Fruit fly (Drosophila melanogaster) whole organism, embryonic: ENCODE measurements around the gene CG31525.
A peak's percentile ranks its signal among the peaks of the same experiment; 100 is the strongest.

Experiments
- C15 ChIP-seq: fragments of 200-800 bp; sonication (Bioruptor generic); IDR thresholded peaks from 3 replicates; pipeline ENCODE4 v1.3.6; 2022; ENCODE audit warnings: missing biosample characterization, missing genetic modification characterization
- CG1024 ChIP-seq: fragments of 200-800 bp; sonication (Bioruptor generic); IDR thresholded peaks from 2 replicates; pipeline ENCODE4 v1.3.6; 2022; ENCODE audit warnings: missing biosample characterization, missing genetic modification characterization
- CG10321 ChIP-seq: fragments of 200-800 bp; sonication (Bioruptor generic); IDR thresholded peaks from 2 replicates; pipeline ENCODE4 v1.3.6; 2022; ENCODE audit warnings: missing biosample characterization, missing genetic modification characterization
- CG10543 ChIP-seq: fragments of 200-800 bp; sonication (Bioruptor generic); optimal IDR thresholded peaks from 3 replicates; lab custom pipeline; 2017; ENCODE audit warnings: missing biosample characterization, mild to moderate bottlenecking, missing genetic modification characterization, moderate library complexity
- CG10979 ChIP-seq: fragments of 200-800 bp; sonication (Bioruptor generic); optimal IDR thresholded peaks from 2 replicates; lab custom pipeline; 2018; ENCODE audit warnings: missing biosample characterization, mild to moderate bottlenecking, missing genetic modification characterization, moderate library complexity
- CG11085 ChIP-seq: fragments of 200-800 bp; sonication (Bioruptor generic); IDR thresholded peaks from 2 replicates; pipeline ENCODE4 v1.3.6; 2022; ENCODE audit warnings: missing biosample characterization, missing genetic modification characterization
- CG11093 ChIP-seq: fragments of 200-800 bp; sonication (Bioruptor generic); IDR thresholded peaks from 3 replicates; pipeline ENCODE4 v1.3.6; 2022; ENCODE audit warnings: missing biosample characterization, missing genetic modification characterization
- CG11504 ChIP-seq: fragments of 200-800 bp; sonication (Bioruptor generic); optimal IDR thresholded peaks from 3 replicates; lab custom pipeline; 2019; ENCODE audit warnings: missing biosample characterization, mild to moderate bottlenecking, missing genetic modification characterization, moderate library complexity
- CG16863 ChIP-seq: fragments of 200-800 bp; sonication (Bioruptor generic); optimal IDR thresholded peaks from 3 replicates; lab custom pipeline; 2016; ENCODE audit warnings: missing biosample characterization, missing genetic modification characterization
- CG1792 ChIP-seq: fragments of 200-800 bp; sonication (Bioruptor generic); optimal IDR thresholded peaks from 2 replicates; lab custom pipeline; 2016; ENCODE audit warnings: missing biosample characterization, missing genetic modification characterization
- CG2199 ChIP-seq: fragments of 200-800 bp; sonication (Bioruptor generic); IDR thresholded peaks from 3 replicates; pipeline ENCODE4 v1.3.6; 2022; ENCODE audit warnings: missing biosample characterization, missing genetic modification characterization
- CG32772 ChIP-seq: fragments of 200-800 bp; sonication (Bioruptor generic); IDR thresholded peaks from 2 replicates; pipeline ENCODE4 v1.3.6; 2022; ENCODE audit warnings: missing biosample characterization, missing genetic modification characterization
- CG4617 ChIP-seq: fragments of 200-800 bp; sonication (Bioruptor generic); optimal IDR thresholded peaks from 3 replicates; lab custom pipeline; 2016; ENCODE audit warnings: missing biosample characterization, missing genetic modification characterization, borderline replicate concordance
- CG6854 ChIP-seq: fragments of 200-800 bp; sonication (Bioruptor generic); optimal IDR thresholded peaks from 3 replicates; lab custom pipeline; 2017; ENCODE audit warnings: missing biosample characterization, mild to moderate bottlenecking, missing genetic modification characterization
- CG9876 ChIP-seq: fragments of 200-800 bp; sonication (Bioruptor generic); optimal IDR thresholded peaks from 2 replicates; lab custom pipeline; 2016; ENCODE audit warnings: missing biosample characterization, missing genetic modification characterization
- Dek ChIP-seq: fragments of 200-800 bp; sonication (Bioruptor generic); optimal IDR thresholded peaks from 3 replicates; lab custom pipeline; 2019; ENCODE audit warnings: missing biosample characterization, mild to moderate bottlenecking, missing genetic modification characterization, moderate library complexity
- Eip74EF ChIP-seq, 2 experiments: fragments of 200-800 bp in 1 of 2; fragments of >200 bp in 1 of 2; sonication (Bioruptor generic) in 1 of 2; optimal IDR thresholded peaks; 2 replicates each; lab custom pipeline; 2017 to 2019; ENCODE audit warnings: missing biosample characterization in 2 of 2, missing genetic modification characterization in 2 of 2, mild to moderate bottlenecking in 1 of 2, moderate library complexity in 1 of 2
- HmgZ ChIP-seq: fragments of 200-800 bp; sonication (Bioruptor generic); optimal IDR thresholded peaks from 2 replicates; lab custom pipeline; 2018; ENCODE audit warnings: missing biosample characterization, mild to moderate bottlenecking, missing genetic modification characterization
- Hr3 ChIP-seq: fragments of 200-800 bp; sonication (Bioruptor generic); optimal IDR thresholded peaks from 3 replicates; lab custom pipeline; 2016; ENCODE audit warnings: missing biosample characterization, missing genetic modification characterization
- MESR4 ChIP-seq: fragments of 200-800 bp; sonication (Bioruptor generic); optimal IDR thresholded peaks from 2 replicates; lab custom pipeline; 2018; ENCODE audit warnings: missing biosample characterization, mild to moderate bottlenecking, missing genetic modification characterization, moderate library complexity
- Mrtf ChIP-seq: fragments of 200-800 bp; sonication (Bioruptor generic); IDR thresholded peaks from 3 replicates; pipeline ENCODE4 v1.3.6; 2022; ENCODE audit warnings: missing biosample characterization, missing genetic modification characterization
- NC2β ChIP-seq: fragments of 200-800 bp; sonication (Bioruptor generic); optimal IDR thresholded peaks from 2 replicates; lab custom pipeline; 2016; ENCODE audit warnings: missing biosample characterization, missing genetic modification characterization
- Sry-β ChIP-seq: fragments of 200-800 bp; sonication (Bioruptor generic); optimal IDR thresholded peaks from 2 replicates; lab custom pipeline; 2018; ENCODE audit warnings: missing biosample characterization, mild to moderate bottlenecking, missing genetic modification characterization, moderate library complexity
- Stat92E ChIP-seq, 3 experiments: fragments of >200 bp in 2 of 3; fragments of 200-800 bp in 1 of 3; sonication (Bioruptor generic) in 1 of 3; optimal IDR thresholded peaks; 2 replicates each; lab custom pipeline; 2017 to 2019; ENCODE audit warnings: missing biosample characterization in 3 of 3, missing genetic modification characterization in 3 of 3, mild to moderate bottlenecking in 1 of 3, moderate library complexity in 1 of 3
- amos ChIP-seq: fragments of 200-800 bp; sonication (Bioruptor generic); IDR thresholded peaks from 2 replicates; pipeline ENCODE4 v1.3.6; 2022; ENCODE audit warnings: missing biosample characterization, missing genetic modification characterization; ENCODE audit not compliant: partially characterized antibody
- az2 ChIP-seq: fragments of 200-800 bp; sonication (Bioruptor generic); optimal IDR thresholded peaks from 3 replicates; lab custom pipeline; 2016; ENCODE audit warnings: missing biosample characterization, missing genetic modification characterization
- cato ChIP-seq: fragments of 200-800 bp; sonication (Bioruptor generic); optimal IDR thresholded peaks from 2 replicates; lab custom pipeline; 2016; ENCODE audit warnings: missing biosample characterization, missing genetic modification characterization, borderline replicate concordance
- crc ChIP-seq: fragments of 200-800 bp; sonication (Bioruptor generic); optimal IDR thresholded peaks from 2 replicates; lab custom pipeline; 2016; ENCODE audit warnings: missing biosample characterization, missing genetic modification characterization
- cwo ChIP-seq: fragments of 200-800 bp; sonication (Bioruptor generic); optimal IDR thresholded peaks from 3 replicates; lab custom pipeline; 2017; ENCODE audit warnings: missing biosample characterization, missing genetic modification characterization, mild to moderate bottlenecking, moderate library complexity, missing genetic modification reagents
- fd102C ChIP-seq: fragments of 200-800 bp; sonication (Bioruptor generic); optimal IDR thresholded peaks from 2 replicates; lab custom pipeline; 2018; ENCODE audit warnings: missing biosample characterization, mild to moderate bottlenecking, missing genetic modification characterization, moderate library complexity
- fu2 ChIP-seq: fragments of 200-800 bp; sonication (Bioruptor generic); optimal IDR thresholded peaks from 2 replicates; lab custom pipeline; 2016; ENCODE audit warnings: missing biosample characterization, missing genetic modification characterization
- grau ChIP-seq: fragments of 200-800 bp; optimal IDR thresholded peaks from 3 replicates; lab custom pipeline; 2019; ENCODE audit warnings: missing biosample characterization, mild to moderate bottlenecking, missing genetic modification characterization, moderate library complexity
- grn ChIP-seq: fragments of 200-800 bp; sonication (Bioruptor generic); optimal IDR thresholded peaks from 3 replicates; lab custom pipeline; 2017; ENCODE audit warnings: missing biosample characterization, missing genetic modification characterization
- inv ChIP-seq: fragments of 200-800 bp; sonication (Bioruptor generic); IDR thresholded peaks from 2 replicates; pipeline ENCODE4 v1.3.6; 2022; ENCODE audit warnings: missing biosample characterization, missing genetic modification characterization; ENCODE audit not compliant: partially characterized antibody
- kah ChIP-seq: fragments of 200-800 bp; sonication (Bioruptor generic); optimal IDR thresholded peaks from 2 replicates; lab custom pipeline; 2018; ENCODE audit warnings: missing biosample characterization, mild to moderate bottlenecking, missing genetic modification characterization
- lbe ChIP-seq: fragments of 200-800 bp; sonication (Bioruptor generic); optimal IDR thresholded peaks from 2 replicates; lab custom pipeline; 2016; ENCODE audit warnings: missing biosample characterization, mild to moderate bottlenecking, missing genetic modification characterization
- lilli ChIP-seq: fragments of 200-800 bp; sonication (Bioruptor generic); optimal IDR thresholded peaks from 3 replicates; lab custom pipeline; 2016; ENCODE audit warnings: missing biosample characterization, missing genetic modification characterization
- peb ChIP-seq: fragments of 200-800 bp; sonication (Bioruptor generic); IDR thresholded peaks from 2 replicates; pipeline ENCODE4 v1.3.6; 2022; ENCODE audit warnings: missing biosample characterization, missing genetic modification characterization
- pho ChIP-seq: fragments of 200-800 bp; sonication (Bioruptor generic); optimal IDR thresholded peaks from 2 replicates; lab custom pipeline; 2016; ENCODE audit warnings: missing biosample characterization, missing genetic modification characterization
- pros ChIP-seq: fragments of 200-800 bp; sonication (Bioruptor generic); optimal IDR thresholded peaks from 3 replicates; lab custom pipeline; 2019; ENCODE audit warnings: missing biosample characterization, mild to moderate bottlenecking, missing genetic modification characterization, moderate library complexity
- repo ChIP-seq: fragments of 200-800 bp; sonication (Bioruptor generic); optimal IDR thresholded peaks from 2 replicates; lab custom pipeline; 2016; ENCODE audit warnings: missing biosample characterization, missing genetic modification characterization
- seq ChIP-seq: fragments of 200-800 bp; sonication (Bioruptor generic); IDR thresholded peaks from 2 replicates; pipeline ENCODE4 v1.3.6; 2022; ENCODE audit warnings: missing biosample characterization, missing genetic modification characterization
- slbo ChIP-seq: fragments of 200-800 bp; sonication (Bioruptor generic); IDR thresholded peaks from 2 replicates; pipeline ENCODE4 v1.3.6; 2022; ENCODE audit warnings: missing biosample characterization, missing genetic modification characterization
- sna ChIP-seq: fragments of 200-800 bp; sonication (Bioruptor generic); IDR thresholded peaks from 2 replicates; pipeline ENCODE4 v1.3.6; 2022; ENCODE audit warnings: missing biosample characterization, missing genetic modification characterization; ENCODE audit not compliant: partially characterized antibody
- ssp ChIP-seq: fragments of 200-800 bp; sonication (Bioruptor generic); IDR thresholded peaks from 2 replicates; pipeline ENCODE4 v1.3.6; 2022; ENCODE audit warnings: missing biosample characterization, missing genetic modification characterization
- sug ChIP-seq: fragments of 200-800 bp; optimal IDR thresholded peaks from 2 replicates; lab custom pipeline; 2019; ENCODE audit warnings: missing biosample characterization, mild to moderate bottlenecking, missing genetic modification characterization, moderate library complexity
- tap ChIP-seq: fragments of 200-800 bp; optimal IDR thresholded peaks from 3 replicates; lab custom pipeline; 2019; ENCODE audit warnings: missing biosample characterization, mild to moderate bottlenecking, missing genetic modification characterization, moderate library complexity
- unc-4 ChIP-seq: fragments of 200-800 bp; sonication (Bioruptor generic); IDR thresholded peaks from 2 replicates; pipeline ENCODE4 v1.3.6; 2022; ENCODE audit warnings: missing biosample characterization, missing genetic modification characterization; ENCODE audit not compliant: partially characterized antibody
- wor ChIP-seq: fragments of 200-800 bp; sonication (Bioruptor generic); IDR thresholded peaks from 2 replicates; pipeline ENCODE4 v1.3.6; 2022; ENCODE audit warnings: missing biosample characterization, missing genetic modification characterization

Gene CG31525

dm6 chr3R:4452345-4453044 is 25.7 kb downstream of the CG31525 start (continued):
- TF ChIP-seq pho (no peak), CG2199 (GFP tag; lab: Robert Waterston, UW) (no peak), tap (no peak), CG32772 (GFP tag; lab: Robert Waterston, UW) (0 out of 2 replicates have a peak, but pooled peaks have one; percentile 17), slbo (0 out of 2 replicates have a peak, but pooled peaks have one; percentile 13), CG11093 (GFP tag; lab: Robert Waterston, UW) (no peak), Dek (tag; lab: Kevin White, UChicago) (no peak), crc (GFP tag; lab: Kevin White, UChicago) (no peak), CG10979 (tag; lab: Kevin White, UChicago) (no peak), sna (GFP tag; lab: Robert Waterston, UW) (0 out of 2 replicates have a peak, but pooled peaks have one; percentile 17), CG10543 (GFP tag; lab: Kevin White, UChicago) (no peak), NC2β (GFP tag; lab: Kevin White, UChicago) (no peak), lilli (GFP tag; lab: Kevin White, UChicago) (no peak), CG10321 (GFP tag; lab: Robert Waterston, UW) (no peak), peb (GFP tag; lab: Robert Waterston, UW) (no peak), lbe (GFP tag; lab: Kevin White, UChicago) (no peak), fu2 (GFP tag; lab: Kevin White, UChicago) (no peak), cato (GFP tag; lab: Kevin White, UChicago) (no peak), seq (GFP tag; lab: Robert Waterston, UW) (peak; percentile 30; the same call in 1 of the 2 replicates), CG4617 (GFP tag; lab: Kevin White, UChicago) (no peak), CG1792 (no peak), Mrtf (no peak), wor (GFP tag; lab: Robert Waterston, UW) (no peak), Eip74EF (GFP tag; optimal IDR thresholded peaks at IDR 0.05; lab: Kevin White, UChicago) (peak in 1 of 2 experiments; percentile 14), cwo (GFP tag; lab: Kevin White, UChicago) (peak; percentile 16), amos (GFP tag; lab: Robert Waterston, UW) (no peak), CG11085 (GFP tag; lab: Robert Waterston, UW) (no peak), CG9876 (no peak), fd102C (GFP tag; lab: Kevin White, UChicago) (no peak), grn (GFP tag; lab: Kevin White, UChicago) (peak; percentile 80), C15 (no peak), grau (tag; lab: Kevin White, UChicago) (no peak), sug (tag; lab: Kevin White, UChicago) (peak; percentile 10), pros (GFP tag; lab: Kevin White, UChicago) (peak; percentile 71), Sry-β (GFP tag; lab: Kevin White, UChicago) (no peak), kah (peak; percentile 9), Hr3 (GFP tag; lab: Kevin White, UChicago) (no peak), MESR4 (GFP tag; lab: Kevin White, UChicago) (no peak), inv (GFP tag; lab: Robert Waterston, UW) (no peak), az2 (no peak), CG1024 (GFP tag; lab: Robert Waterston, UW) (no peak), CG11504 (no peak), CG6854 (GFP tag; lab: Kevin White, UChicago) (no peak), HmgZ (tag; lab: Kevin White, UChicago) (no peak), unc-4 (GFP tag; lab: Robert Waterston, UW) (peak; percentile 46; the same call in 1 of the 2 replicates), repo (no peak), ssp (GFP tag; lab: Robert Waterston, UW) (no peak), CG16863 (no peak), Stat92E (GFP tag; optimal IDR thresholded peaks at IDR 0.05; lab: Kevin White, UChicago) (no peak)
